Worm (Caenorhabditis elegans) whole organism, early embryonic: ENCODE measurements around the gene C54D10.9.

Source experiments
- ama-1 ChIP-seq: fragments of 150-350 bp; optimal IDR thresholded peaks from 2 replicates; lab custom pipeline; 2014
- ceh-36 ChIP-seq: sonication (generic microtip); optimal IDR thresholded peaks from 2 replicates; lab custom pipeline; 2016; ENCODE audit warnings: missing genetic modification characterization, inconsistent platforms, missing compliant biosample characterization
- hmg-4 ChIP-seq: fragments of 200-800 bp; sonication (Bioruptor generic); optimal IDR thresholded peaks from 2 replicates; lab custom pipeline; 2018; ENCODE audit warnings: mild to moderate bottlenecking, missing genetic modification characterization, missing compliant biosample characterization
- sea-1 ChIP-seq: fragments of 200-800 bp; sonication (Bioruptor generic); conservative IDR thresholded peaks from 2 replicates; pipeline ENCODE4 v1.3.6; 2022; ENCODE audit warnings: missing genetic modification characterization, missing compliant biosample characterization
- tbx-11 ChIP-seq: fragments of 200-800 bp; sonication (Bioruptor generic); IDR thresholded peaks from 2 replicates; pipeline ENCODE4 v1.3.6; 2022; ENCODE audit warnings: missing genetic modification characterization, missing compliant biosample characterization
- tbx-37 ChIP-seq: fragments of 200-800 bp; sonication (Bioruptor generic); conservative IDR thresholded peaks from 2 replicates; pipeline ENCODE4 v1.3.6; 2022; ENCODE audit warnings: missing genetic modification reagents, missing genetic modification characterization, missing compliant biosample characterization

- no peak for TF ChIP-seq ceh-36
- TF ChIP-seq tbx-37 (GFP tag; lab: Robert Waterston, UW): no peak
- TF ChIP-seq ama-1 (lab: Kevin White, UChicago): no peak
- no peak for TF ChIP-seq sea-1 (GFP tag; lab: Robert Waterston, UW)
- TF ChIP-seq tbx-11 (GFP tag; lab: Robert Waterston, UW): no peak
- TF ChIP-seq hmg-4 (GFP tag; lab: Kevin White, UChicago): no peak
These were observed 47.6 kb downstream of the C54D10.9 start, which contains the start of gene mrps-11 for ce11 chrV:12494522-12494921.
